Worm (Caenorhabditis elegans) whole organism, L4 larva: ENCODE results near the gene F28G4.4.

Source experiments
- F26F4.8 ChIP-seq: fragments of 200-800 bp; sonication (Bioruptor generic); conservative IDR thresholded peaks from 2 replicates; pipeline ENCODE4 v1.3.6; 2022; ENCODE audit warnings: missing genetic modification characterization, missing compliant biosample characterization
- R02D3.7 ChIP-seq: fragments of 150-350 bp; sonication (generic microtip); optimal IDR thresholded peaks from 3 replicates; lab custom pipeline; 2014; ENCODE audit warnings: missing biosample characterization, missing genetic modification characterization
- T20F7.1 ChIP-seq: fragments of 200-800 bp; sonication (Bioruptor generic); optimal IDR thresholded peaks from 2 replicates; lab custom pipeline; 2018; ENCODE audit warnings: mild to moderate bottlenecking, missing genetic modification characterization, missing compliant biosample characterization
- Y48G9A.11 ChIP-seq: fragments of 200-800 bp; sonication (Bioruptor generic); IDR thresholded peaks from 2 replicates; pipeline ENCODE4 v1.3.6; 2022; ENCODE audit warnings: missing genetic modification reagents, missing genetic modification characterization, missing compliant biosample characterization
- ZK337.2 ChIP-seq: fragments of 200-800 bp; sonication (Bioruptor generic); IDR thresholded peaks from 2 replicates; pipeline ENCODE4 v1.3.6; 2022; ENCODE audit warnings: missing genetic modification reagents, missing genetic modification characterization, missing compliant biosample characterization
- aly-2 ChIP-seq: sonication (generic microtip); optimal IDR thresholded peaks from 2 replicates; lab custom pipeline; 2018; ENCODE audit warnings: missing biosample characterization, missing genetic modification characterization
- attf-4 ChIP-seq: sonication (generic microtip); optimal IDR thresholded peaks from 3 replicates; lab custom pipeline; 2017; ENCODE audit warnings: missing biosample characterization, missing genetic modification characterization
- ceh-20 ChIP-seq: fragments of 200-800 bp; sonication (Bioruptor generic); IDR thresholded peaks from 2 replicates; pipeline ENCODE4 v1.3.6; 2022; ENCODE audit warnings: missing genetic modification reagents, missing genetic modification characterization, missing compliant biosample characterization
- ceh-44 ChIP-seq: fragments of 200-800 bp; sonication (Bioruptor generic); IDR thresholded peaks from 2 replicates; pipeline ENCODE4 v1.3.6; 2022; ENCODE audit warnings: missing genetic modification reagents, missing genetic modification characterization, missing compliant biosample characterization
- cey-2 ChIP-seq: sonication (generic microtip); optimal IDR thresholded peaks from 3 replicates; lab custom pipeline; 2017; ENCODE audit warnings: missing genetic modification characterization, mild to moderate bottlenecking, missing compliant biosample characterization, antibody characterized with exemption, borderline replicate concordance; ENCODE audit not compliant: insufficient read depth
- ctbp-1 ChIP-seq: fragments of 200-800 bp; sonication (Bioruptor generic); IDR thresholded peaks from 2 replicates; pipeline ENCODE4 v1.3.6; 2022; ENCODE audit warnings: missing genetic modification reagents, missing genetic modification characterization, missing compliant biosample characterization
- daf-16 ChIP-seq, 3 experiments: sonication (generic microtip); optimal IDR thresholded peaks; 2 replicates each; lab custom pipeline; 2016 to 2017; ENCODE audit warnings: missing genetic modification characterization in 3 of 3, missing genetic modification reagents in 3 of 3, mild to moderate bottlenecking in 2 of 3, missing compliant biosample characterization in 2 of 3, missing biosample characterization in 1 of 3, moderate library complexity in 1 of 3
- dmd-6 ChIP-seq: fragments of 200-800 bp; sonication (Bioruptor generic); IDR thresholded peaks from 2 replicates; pipeline ENCODE4 v1.3.6; 2022; ENCODE audit warnings: missing genetic modification reagents, missing genetic modification characterization, missing compliant biosample characterization
- dpl-1 ChIP-seq: fragments of 150-350 bp; optimal IDR thresholded peaks from 2 replicates; lab custom pipeline; 2014; ENCODE audit warnings: missing biosample characterization, missing genetic modification reagents, missing genetic modification characterization
- dve-1 ChIP-seq: sonication (generic microtip); optimal IDR thresholded peaks from 2 replicates; lab custom pipeline; 2017; ENCODE audit warnings: antibody characterized with exemption, mild to moderate bottlenecking, missing genetic modification characterization, missing compliant biosample characterization; ENCODE audit not compliant: insufficient read depth
- egl-43 ChIP-seq: fragments of 200-800 bp; sonication (Bioruptor generic); IDR thresholded peaks from 2 replicates; pipeline ENCODE4 v1.3.6; 2022; ENCODE audit warnings: missing genetic modification reagents, missing genetic modification characterization, missing compliant biosample characterization
- fkh-10 ChIP-seq: fragments of 150-350 bp; optimal IDR thresholded peaks from 2 replicates; lab custom pipeline; 2014; ENCODE audit warnings: missing biosample characterization, missing genetic modification reagents, missing genetic modification characterization
- hlh-11 ChIP-seq: fragments of 200-800 bp; sonication (Bioruptor generic); optimal IDR thresholded peaks from 2 replicates; lab custom pipeline; 2018; ENCODE audit warnings: mild to moderate bottlenecking, missing genetic modification characterization, missing compliant biosample characterization
- hlh-30 ChIP-seq: sonication (generic microtip); optimal IDR thresholded peaks from 2 replicates; lab custom pipeline; 2017; ENCODE audit warnings: antibody characterized with exemption, mild to moderate bottlenecking, missing genetic modification characterization, missing compliant biosample characterization; ENCODE audit not compliant: insufficient read depth
- lin-1 ChIP-seq: fragments of 200-800 bp; sonication (Bioruptor generic); IDR thresholded peaks from 2 replicates; pipeline ENCODE4 v1.3.6; 2022; ENCODE audit warnings: missing genetic modification reagents, missing genetic modification characterization, missing compliant biosample characterization
- lin-13 ChIP-seq: fragments of 150-350 bp; optimal IDR thresholded peaks from 2 replicates; lab custom pipeline; 2014; ENCODE audit warnings: missing biosample characterization, missing genetic modification reagents, missing genetic modification characterization
- lin-15B ChIP-seq: fragments of 150-350 bp; sonication (generic microtip); optimal IDR thresholded peaks from 3 replicates; lab custom pipeline; 2014; ENCODE audit warnings: missing biosample characterization, missing genetic modification characterization
- lir-3 ChIP-seq: sonication (generic microtip); optimal IDR thresholded peaks from 2 replicates; lab custom pipeline; 2016; ENCODE audit warnings: mild to moderate bottlenecking, missing genetic modification characterization, missing compliant biosample characterization
- lsy-2 ChIP-seq, 2 experiments: fragments of 150-350 bp in 1 of 2; sonication (generic microtip) in 1 of 2; optimal IDR thresholded peaks; 2 replicates each; lab custom pipeline; 2014 to 2017; ENCODE audit warnings: missing biosample characterization in 2 of 2, missing genetic modification characterization in 2 of 2
- madf-5 ChIP-seq, 2 experiments: fragments of 200-800 bp; sonication (Bioruptor generic); IDR thresholded peaks; 2 replicates each; pipeline ENCODE4 v1.3.6; 2022; ENCODE audit warnings: missing compliant biosample characterization in 2 of 2, missing genetic modification characterization in 2 of 2
- madf-9 ChIP-seq: fragments of 200-800 bp; sonication (Bioruptor generic); conservative IDR thresholded peaks from 2 replicates; pipeline ENCODE4 v1.3.6; 2022; ENCODE audit warnings: missing genetic modification reagents, missing genetic modification characterization, missing compliant biosample characterization
- mes-2 ChIP-seq: sonication (generic microtip); optimal IDR thresholded peaks from 2 replicates; lab custom pipeline; 2016; ENCODE audit warnings: missing genotype, mild to moderate bottlenecking, missing genetic modification characterization, missing compliant biosample characterization; ENCODE audit not compliant: poor library complexity, severe bottlenecking
- nhr-102 ChIP-seq: sonication (generic microtip); optimal IDR thresholded peaks from 2 replicates; lab custom pipeline; 2016; ENCODE audit warnings: mild to moderate bottlenecking, missing genetic modification characterization, moderate library complexity, missing compliant biosample characterization
- nhr-237 ChIP-seq: sonication (generic microtip); optimal IDR thresholded peaks from 2 replicates; lab custom pipeline; 2017; ENCODE audit warnings: missing biosample characterization, missing genetic modification characterization
- nhr-28 ChIP-seq: fragments of 150-350 bp; optimal IDR thresholded peaks from 2 replicates; lab custom pipeline; 2014; ENCODE audit warnings: missing biosample characterization, missing genetic modification characterization
- nhr-48 ChIP-seq: sonication (generic microtip); optimal IDR thresholded peaks from 2 replicates; lab custom pipeline; 2016; ENCODE audit warnings: mild to moderate bottlenecking, missing genetic modification characterization, missing compliant biosample characterization
- nhr-77 ChIP-seq: fragments of 150-350 bp; optimal IDR thresholded peaks from 2 replicates; lab custom pipeline; 2014; ENCODE audit warnings: missing biosample characterization, missing genetic modification characterization
- php-3 ChIP-seq: fragments of 200-800 bp; sonication (Bioruptor generic); IDR thresholded peaks from 2 replicates; pipeline ENCODE4 v1.3.6; 2022; ENCODE audit warnings: missing genetic modification reagents, missing genetic modification characterization, missing compliant biosample characterization
- pqm-1 ChIP-seq: sonication (generic microtip); optimal IDR thresholded peaks from 2 replicates; lab custom pipeline; 2017; ENCODE audit warnings: missing biosample characterization, missing genetic modification characterization
- rbr-2 ChIP-seq: sonication (generic microtip); optimal IDR thresholded peaks from 2 replicates; lab custom pipeline; 2016; ENCODE audit warnings: missing genotype, missing genetic modification characterization, missing compliant biosample characterization
- saeg-2 ChIP-seq: fragments of 200-800 bp; sonication (Bioruptor generic); IDR thresholded peaks from 2 replicates; pipeline ENCODE4 v1.3.6; 2022; ENCODE audit warnings: missing genetic modification reagents, missing genetic modification characterization, missing compliant biosample characterization
- set-16 ChIP-seq: fragments of 200-800 bp; sonication (Bioruptor generic); IDR thresholded peaks from 2 replicates; pipeline ENCODE4 v1.3.6; 2022; ENCODE audit warnings: missing genetic modification reagents, missing genetic modification characterization, missing compliant biosample characterization
- tag-97 ChIP-seq: fragments of 200-800 bp; sonication (Bioruptor generic); IDR thresholded peaks from 2 replicates; pipeline ENCODE4 v1.3.6; 2022; ENCODE audit warnings: missing genetic modification characterization, missing compliant biosample characterization
- unc-130 ChIP-seq: sonication (generic microtip); optimal IDR thresholded peaks from 2 replicates; lab custom pipeline; 2016; ENCODE audit warnings: missing genetic modification reagents, missing genetic modification characterization, missing compliant biosample characterization
- zfp-3 ChIP-seq: fragments of 200-800 bp; sonication (Bioruptor generic); conservative IDR thresholded peaks from 2 replicates; pipeline ENCODE4 v1.3.6; 2022; ENCODE audit warnings: missing genetic modification reagents, missing genetic modification characterization, missing compliant biosample characterization
- ztf-7 ChIP-seq: fragments of 150-350 bp; optimal IDR thresholded peaks from 2 replicates; lab custom pipeline; 2014; ENCODE audit warnings: missing biosample characterization, missing genetic modification characterization

The F28G4.4 gene

DNA sequence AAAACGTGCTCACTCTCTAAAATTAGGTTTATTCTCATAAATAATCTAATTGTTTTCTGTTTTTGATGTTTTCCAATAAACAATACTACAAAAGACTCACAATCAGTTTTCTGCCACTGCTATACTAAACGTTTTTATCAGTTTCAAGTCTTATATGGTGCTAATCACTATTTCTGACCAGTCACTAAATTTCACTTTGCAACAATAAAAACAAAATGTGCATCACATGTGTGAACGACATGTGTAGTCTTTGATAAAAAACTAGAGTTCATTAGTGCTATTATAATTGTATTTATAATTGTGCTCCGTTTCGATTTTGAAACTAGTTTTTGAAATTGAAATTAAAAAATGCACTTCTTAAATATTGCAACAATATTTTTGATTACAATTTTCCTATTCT lies 7.8 kb downstream of the F28G4.4 start, which contains the start of gene cyp-37B1:
cyp-37B1 (plus strand) TSS at position 199 of the 400 bp plus-strand sequence.
- peak; percentile 85 for TF ChIP-seq hlh-11 (tag; lab: Kevin White, UChicago)
- no peak for TF ChIP-seq ctbp-1
- no peak for TF ChIP-seq daf-16 (GFP tag; optimal IDR thresholded peaks at IDR 0.05; lab: Kevin White, UChicago)
- TF ChIP-seq daf-16 (tag; optimal IDR thresholded peaks at IDR 0.05; lab: Kevin White, UChicago): peak; percentile 95
- peak; percentile 97 for TF ChIP-seq nhr-28 (tag; lab: Kevin White, UChicago)
- TF ChIP-seq hlh-30 (tag; lab: Kevin White, UChicago): no peak
- TF ChIP-seq lsy-2 (tag; optimal IDR thresholded peaks at IDR 0.05; lab: Kevin White, UChicago): no peak
- TF ChIP-seq nhr-102: peak; percentile 73
- TF ChIP-seq unc-130: no peak
- TF ChIP-seq rbr-2 (tag; lab: Kevin White, UChicago): no peak
- TF ChIP-seq nhr-48 (tag; lab: Kevin White, UChicago): peak; percentile 69
- TF ChIP-seq lir-3 (tag; lab: Kevin White, UChicago): no peak
- TF ChIP-seq lin-13: no peak
- TF ChIP-seq T20F7.1 (GFP tag; lab: Kevin White, UChicago): no peak
- TF ChIP-seq fkh-10 (GFP tag; lab: Kevin White, UChicago): no peak
- peak; percentile 89 for TF ChIP-seq pqm-1 (tag; lab: Kevin White, UChicago)
- no peak for TF ChIP-seq egl-43 (GFP tag; lab: Robert Waterston, UW)
- no peak for TF ChIP-seq madf-5 (GFP tag; IDR thresholded peaks at IDR 0.05; lab: Robert Waterston, UW)
- peak; percentile 90 for TF ChIP-seq dmd-6
- no peak for TF ChIP-seq ZK337.2 (GFP tag; lab: Robert Waterston, UW)
- peak; percentile 87 for TF ChIP-seq dve-1 (tag; lab: Kevin White, UChicago)
- TF ChIP-seq nhr-77 (tag; lab: Kevin White, UChicago): peak; percentile 87
- TF ChIP-seq ceh-44: no peak
- TF ChIP-seq nhr-237 (tag; lab: Kevin White, UChicago): no peak
- no peak for TF ChIP-seq tag-97 (GFP tag; lab: Robert Waterston, UW)
- no peak for TF ChIP-seq attf-4 (tag; lab: Kevin White, UChicago)
- TF ChIP-seq php-3 (GFP tag; lab: Robert Waterston, UW): peak; percentile 82
- TF ChIP-seq mes-2 (tag; lab: Kevin White, UChicago): no peak
- TF ChIP-seq Y48G9A.11 (GFP tag; lab: Robert Waterston, UW): no peak

DNA sequence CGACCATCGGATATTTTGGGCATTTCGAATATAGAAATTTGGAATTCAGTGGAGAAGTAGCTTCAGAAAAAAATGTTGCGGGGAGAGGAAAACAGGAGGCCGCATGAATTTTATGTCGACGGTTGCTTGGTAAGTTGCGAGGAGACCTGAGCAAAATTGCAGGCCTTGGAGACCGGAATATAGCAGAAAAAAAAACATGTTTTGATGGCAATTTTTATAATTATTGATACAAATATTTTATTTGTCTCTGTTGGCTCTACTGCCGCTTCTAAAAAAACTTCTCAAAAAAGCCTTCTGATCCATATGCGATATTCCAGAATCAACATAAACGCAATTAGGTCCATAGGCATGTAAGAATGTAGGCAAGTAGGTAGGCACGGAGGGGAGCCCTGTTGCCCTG lies 10.3 kb downstream of the F28G4.4 start, which contains the start of gene pacl-1:
pacl-1 (minus strand) TSS at position 101 of the 400 bp plus-strand sequence.
- TF ChIP-seq zfp-3 (GFP tag; lab: Robert Waterston, UW) (no peak), fkh-10 (GFP tag; lab: Kevin White, UChicago) (no peak), aly-2 (tag; lab: Kevin White, UChicago) (no peak), madf-9 (GFP tag; lab: Robert Waterston, UW) (no peak), egl-43 (GFP tag; lab: Robert Waterston, UW) (no peak), hlh-30 (tag; lab: Kevin White, UChicago) (no peak), F26F4.8 (GFP tag; lab: Robert Waterston, UW) (no peak), ceh-44 (no peak), dpl-1 (GFP tag; lab: Kevin White, UChicago) (no peak), R02D3.7 (no peak), lin-1 (GFP tag; lab: Robert Waterston, UW) (no peak), set-16 (GFP tag; lab: Robert Waterston, UW) (no peak)

DNA sequence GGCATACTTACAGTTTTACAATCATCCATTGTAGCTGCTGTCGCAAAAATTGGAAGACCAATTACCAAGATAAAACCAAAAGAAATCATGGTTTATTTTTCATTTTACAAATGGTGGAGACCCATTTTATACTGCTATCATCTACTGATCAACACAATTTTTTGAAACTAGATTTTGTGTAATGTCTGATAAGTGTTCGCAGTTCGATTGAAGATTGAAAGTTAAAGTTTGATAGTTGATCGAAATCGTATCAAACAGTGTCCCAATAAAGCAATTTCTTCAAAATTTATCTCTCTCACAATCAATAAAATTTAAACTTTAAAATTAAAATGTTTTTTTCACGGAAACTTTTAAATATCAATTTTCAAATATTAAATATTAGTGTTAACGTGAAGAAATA lies 14.6 kb downstream of the F28G4.4 start, which contains the start of gene T13F3.6:
T13F3.6 (minus strand) TSS at position 101 of the 400 bp plus-strand sequence.
- no peak for TF ChIP-seq saeg-2 (GFP tag; lab: Robert Waterston, UW)
- no peak for TF ChIP-seq lin-15B (tag; lab: Kevin White, UChicago)
- no peak for TF ChIP-seq F26F4.8 (GFP tag; lab: Robert Waterston, UW)
- TF ChIP-seq nhr-28 (tag; lab: Kevin White, UChicago): no peak
- TF ChIP-seq aly-2 (tag; lab: Kevin White, UChicago): no peak
- TF ChIP-seq ztf-7 (tag; lab: Kevin White, UChicago): no peak
- no peak for TF ChIP-seq cey-2
- no peak for TF ChIP-seq ceh-20 (GFP tag; lab: Robert Waterston, UW)
- TF ChIP-seq set-16 (GFP tag; lab: Robert Waterston, UW): no peak
